Fruit fly (Drosophila melanogaster): Measurements from ENCODE around the gene Cdc27.

- TF ChIP-seq Mnt (GFP tag; optimal IDR thresholded peaks at IDR 0.05) (peak; percentile 43), CG14711 (tag; optimal IDR thresholded peaks at IDR 0.05) (peak; percentile 16), CG12768 (GFP tag; optimal IDR thresholded peaks at IDR 0.05) (peak; percentile 41), CG1620 (GFP tag; optimal IDR thresholded peaks at IDR 0.05) (peak; percentile 38), tj (GFP tag; optimal IDR thresholded peaks at IDR 0.05) (peak; percentile 20), Clk (GFP tag; optimal IDR thresholded peaks at IDR 0.05) (peak; percentile 5), CG11617 (GFP tag; optimal IDR thresholded peaks at IDR 0.05) (peak; percentile 24), ovo (GFP tag; optimal IDR thresholded peaks at IDR 0.05) (no peak), cnc (optimal IDR thresholded peaks at IDR 0.05) (no peak), kay (GFP tag; ENCODE audit: borderline replicate concordance) (no peak), pad (GFP tag; optimal IDR thresholded peaks at IDR 0.05) (peak; percentile 17)
Observed at dm6 chr3L:7250469-7250868, 1.3 kb upstream of the Cdc27 start, which contains the start of gene MED4.
